Worm (Caenorhabditis elegans) whole organism, late embryonic: ENCODE measurements around the gene sri-30.

ENCODE experiments used
- ceh-14 ChIP-seq: sonication (generic microtip); optimal IDR thresholded peaks from 2 replicates; lab custom pipeline; 2016; ENCODE audit warnings: missing genotype, missing genetic modification characterization, missing compliant biosample characterization
- ceh-9 ChIP-seq: sonication (generic microtip); optimal IDR thresholded peaks from 2 replicates; lab custom pipeline; 2016; ENCODE audit warnings: mild to moderate bottlenecking, missing genetic modification characterization, inconsistent platforms, missing compliant biosample characterization

DNA sequence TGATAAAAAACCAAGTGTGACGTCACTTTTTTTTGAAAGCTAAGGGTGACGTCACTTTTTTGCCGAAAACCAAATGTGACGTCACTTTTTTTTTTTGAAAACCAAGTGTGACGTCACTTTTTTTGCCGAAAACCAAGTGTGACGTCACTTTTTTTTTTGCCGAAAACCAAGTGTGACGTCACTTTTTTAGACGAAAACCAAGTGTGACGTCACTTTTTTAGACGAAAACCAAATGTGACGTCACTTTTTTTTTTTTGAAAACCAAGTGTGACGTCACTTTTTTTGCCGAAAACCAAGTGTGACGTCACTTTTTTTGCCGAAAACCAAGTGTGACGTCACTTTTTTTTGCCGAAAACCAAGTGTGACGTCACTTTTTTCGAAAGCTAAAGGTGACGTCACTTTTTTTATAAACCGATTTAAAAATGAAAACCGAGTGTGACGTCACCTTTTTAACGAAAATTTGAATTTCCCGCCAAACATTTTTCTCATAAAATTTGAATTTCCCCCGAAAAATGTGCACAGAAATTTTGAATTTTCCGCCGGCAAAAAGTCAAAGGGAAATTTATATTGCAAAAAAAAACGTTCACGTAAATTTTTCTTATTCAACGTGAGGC lies 48.0 kb upstream of the sri-30 start:
- TF ChIP-seq ceh-9 (tag; lab: Kevin White, UChicago) = no peak
- no peak for TF ChIP-seq ceh-14
